Worm (Caenorhabditis elegans): ENCODE measurements around the gene col-92.

The col-92 gene

DNA sequence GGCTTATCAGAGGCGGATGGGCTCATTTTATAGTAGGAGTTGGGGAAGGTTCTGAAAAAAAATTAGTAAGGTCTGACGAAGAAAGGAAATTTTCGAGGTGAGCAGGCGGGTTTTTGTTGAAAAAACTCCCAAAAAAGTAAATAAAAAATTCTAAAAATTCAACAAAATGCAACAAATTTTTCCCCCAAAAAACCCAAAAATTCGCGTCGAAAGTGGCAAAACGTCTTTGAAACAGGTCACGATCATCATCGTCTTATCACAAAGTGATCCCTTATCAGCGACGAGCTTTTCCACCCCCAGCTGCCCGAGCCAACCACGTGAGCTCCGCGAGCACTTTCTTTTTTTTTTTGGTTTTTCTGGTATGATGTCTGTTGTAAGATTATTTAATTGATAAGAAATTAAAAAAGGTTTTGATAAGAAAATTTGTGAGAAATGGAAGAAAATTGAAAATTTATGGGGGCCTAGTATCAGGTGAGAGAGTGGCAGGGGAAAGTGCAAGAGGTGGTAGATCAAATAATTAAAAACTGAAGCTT is 43.5 kb upstream of the col-92 start, which contains the start of gene Y48A6B.7 (continued):
- TF ChIP-seq madf-8 (GFP tag; conservative IDR thresholded peaks at IDR 0.05) (no peak), madf-3 (GFP tag; IDR thresholded peaks at IDR 0.05) (no peak), Y56A3A.18 (GFP tag; IDR thresholded peaks at IDR 0.05) (peak; percentile 20; the same call in 1 of the 2 replicates), attf-6 (GFP tag; IDR thresholded peaks at IDR 0.05) (no peak), hmg-1.2 (GFP tag; IDR thresholded peaks at IDR 0.05) (no peak), ets-4 (GFP tag; optimal IDR thresholded peaks at IDR 0.05) (no peak), bed-2 (GFP tag; IDR thresholded peaks at IDR 0.05) (no peak), mxl-1 (tag; optimal IDR thresholded peaks at IDR 0.05) (no peak), D2030.7 (GFP tag; IDR thresholded peaks at IDR 0.05) (no peak), akir-1 (GFP tag; optimal IDR thresholded peaks at IDR 0.05) (no peak), ceh-27 (GFP tag; optimal IDR thresholded peaks at IDR 0.05) (no peak)

- TF ChIP-seq lin-26 (GFP tag; IDR thresholded peaks at IDR 0.05) = no peak
These were observed 42.1 kb upstream of the col-92 start for ce11 chrIII:11025138-11025537.

DNA sequence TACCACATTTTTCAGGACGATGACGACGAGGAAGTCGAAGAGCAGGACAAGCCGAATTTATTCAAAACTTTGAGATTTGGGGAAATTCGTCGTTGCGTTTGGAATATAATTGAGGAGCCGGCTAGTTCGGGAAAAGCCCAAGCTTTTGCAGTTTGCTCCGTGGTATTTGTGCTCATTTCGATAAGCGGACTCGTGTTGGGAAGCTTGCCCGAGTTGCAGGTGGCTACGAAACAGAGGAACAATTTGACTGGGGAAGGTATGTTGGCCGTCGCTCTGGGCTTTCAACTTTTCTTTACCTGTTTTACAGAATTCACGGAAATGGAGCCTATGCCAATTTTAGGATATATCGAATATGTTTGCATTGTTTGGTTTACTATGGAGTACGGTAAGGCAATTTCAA is 39.2 kb upstream of the col-92 start:
- no peak for TF ChIP-seq F33H1.4 (GFP tag; IDR thresholded peaks at IDR 0.05)
- no peak for TF ChIP-seq zfh-2 (GFP tag; conservative IDR thresholded peaks at IDR 0.05)
- TF ChIP-seq Y95B8A.8 (GFP tag; IDR thresholded peaks at IDR 0.05) = no peak
- TF ChIP-seq madf-10 (tag; optimal IDR thresholded peaks at IDR 0.05) = no peak
- TF ChIP-seq ztf-22 (GFP tag; optimal IDR thresholded peaks at IDR 0.05) = no peak
- no peak for TF ChIP-seq lag-1 (GFP tag; IDR thresholded peaks at IDR 0.05)
- TF ChIP-seq lir-1 (GFP tag; conservative IDR thresholded peaks at IDR 0.05) = no peak
- no peak for TF ChIP-seq ZK185.1 (tag; optimal IDR thresholded peaks at IDR 0.05; ENCODE audit: poor library complexity, severe bottlenecking)
- no peak for TF ChIP-seq rec-8 (tag; optimal IDR thresholded peaks at IDR 0.05)
- no peak for TF ChIP-seq somi-1 (GFP tag; optimal IDR thresholded peaks at IDR 0.05)
- no peak for TF ChIP-seq aptf-2 (GFP tag; conservative IDR thresholded peaks at IDR 0.05)
- TF ChIP-seq ama-1 (optimal IDR thresholded peaks at IDR 0.05) = no peak
- no peak for TF ChIP-seq ama-1 (GFP tag; optimal IDR thresholded peaks at IDR 0.05)
- no peak for TF ChIP-seq F10E7.11 (tag; optimal IDR thresholded peaks at IDR 0.05)
- TF ChIP-seq K11D2.4 (GFP tag; IDR thresholded peaks at IDR 0.05) = no peak
- TF ChIP-seq Y53F4B.3 (GFP tag; IDR thresholded peaks at IDR 0.05) = no peak
- no peak for TF ChIP-seq hlh-12 (tag; optimal IDR thresholded peaks at IDR 0.05)
- no peak for TF ChIP-seq lin-35 (GFP tag; optimal IDR thresholded peaks at IDR 0.05)
- TF ChIP-seq repo-1 (tag; optimal IDR thresholded peaks at IDR 0.05) = no peak
- TF ChIP-seq tbx-9 (tag; optimal IDR thresholded peaks at IDR 0.05; ENCODE audit: borderline replicate concordance) = no peak
- TF ChIP-seq bed-1 (GFP tag; IDR thresholded peaks at IDR 0.05) = no peak

DNA sequence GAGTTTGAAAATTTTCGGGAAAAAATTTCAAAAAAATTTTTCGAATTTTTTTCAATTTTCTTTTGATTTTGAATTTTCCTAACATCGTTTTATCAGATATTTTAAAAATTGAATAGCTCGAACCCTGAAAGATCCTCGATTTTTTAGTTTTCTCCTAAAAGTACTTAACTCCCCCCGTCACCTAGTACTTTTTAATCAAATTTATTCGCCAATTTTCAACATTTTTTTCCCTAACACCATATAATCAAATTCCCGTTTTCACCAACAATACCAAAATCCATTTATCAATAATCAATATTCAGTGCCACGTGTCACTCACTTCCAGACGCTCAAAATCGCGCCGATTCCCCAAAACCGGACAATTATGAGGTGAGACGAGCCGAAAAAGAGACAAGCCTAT is 29.2 kb upstream of the col-92 start, which contains the start of gene kvs-4:
TSS of gene kvs-4 (plus strand) at position 301 of the 400 bp plus-strand sequence.
- no peak for TF ChIP-seq Y53F4B.3 (GFP tag; IDR thresholded peaks at IDR 0.05)

DNA sequence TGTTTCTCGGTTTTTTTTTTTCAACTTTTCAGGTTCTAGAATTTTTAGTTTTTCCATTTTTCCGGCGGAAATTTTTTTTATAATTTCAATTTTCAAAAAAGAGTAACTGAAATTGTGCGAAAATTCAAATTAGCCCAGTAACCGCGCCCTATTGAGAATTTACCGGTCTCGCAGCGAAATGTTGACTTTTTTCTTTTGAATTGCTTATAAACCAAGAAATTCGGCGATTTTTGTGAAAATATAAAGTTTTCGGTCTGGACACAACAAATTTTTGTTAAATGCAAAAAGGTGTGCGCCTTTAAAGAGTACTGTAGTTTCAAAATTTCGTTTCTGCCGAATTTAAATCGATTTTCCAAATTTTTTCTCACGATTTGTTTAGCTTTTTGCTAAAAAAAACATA is 27.5 kb upstream of the col-92 start:
- TF ChIP-seq nhr-27 (tag; optimal IDR thresholded peaks at IDR 0.05) (no peak), madf-6 (GFP tag; IDR thresholded peaks at IDR 0.05) (peak; percentile 47; the same call in 1 of the 2 replicates), hrde-1 (tag; optimal IDR thresholded peaks at IDR 0.05; ENCODE audit: borderline replicate concordance) (peak; percentile 14), F33H1.4 (GFP tag; IDR thresholded peaks at IDR 0.05) (0 out of 2 replicates have a peak, but pooled peaks have one; percentile 6), gei-17 (GFP tag; optimal IDR thresholded peaks at IDR 0.05) (no peak), Y53G8AR.9 (GFP tag; conservative IDR thresholded peaks at IDR 0.05) (0 out of 2 replicates have a peak, but pooled peaks have one; percentile 35)

Data from whole organism, young adult.